Worm (Caenorhabditis elegans) whole organism, L1 larva: Measurements from ENCODE around the gene rpt-3.

Experiments used
- C04F5.9 ChIP-seq: sonication (generic microtip); optimal IDR thresholded peaks from 2 replicates; lab custom pipeline; 2016; ENCODE audit warnings: missing genetic modification characterization, missing compliant biosample characterization
- C16A3.4 ChIP-seq: fragments of 150-350 bp; optimal IDR thresholded peaks from 2 replicates; lab custom pipeline; 2014; ENCODE audit warnings: missing biosample characterization, missing genetic modification characterization
- F16B12.6 ChIP-seq: fragments of 150-350 bp; optimal IDR thresholded peaks from 2 replicates; lab custom pipeline; 2014; ENCODE audit warnings: missing biosample characterization, missing genetic modification characterization
- aha-1 ChIP-seq: fragments of 150-350 bp; optimal IDR thresholded peaks from 2 replicates; lab custom pipeline; 2014; ENCODE audit warnings: missing biosample characterization, missing genetic modification characterization
- ama-1 ChIP-seq: fragments of 150-350 bp; optimal IDR thresholded peaks from 2 replicates; lab custom pipeline; 2014
- ceh-88 ChIP-seq: fragments of 200-800 bp; sonication (Bioruptor generic); IDR thresholded peaks from 2 replicates; pipeline ENCODE4 v1.3.6; 2022; ENCODE audit warnings: missing genetic modification characterization, missing compliant biosample characterization
- ceh-90 ChIP-seq: sonication (generic microtip); optimal IDR thresholded peaks from 2 replicates; lab custom pipeline; 2016; ENCODE audit warnings: missing genetic modification characterization, missing compliant biosample characterization
- ces-1 ChIP-seq: fragments of 150-350 bp; optimal IDR thresholded peaks from 2 replicates; lab custom pipeline; 2014; ENCODE audit warnings: missing biosample characterization, missing genetic modification reagents, missing genetic modification characterization
- dsc-1 ChIP-seq: sonication (generic microtip); optimal IDR thresholded peaks from 2 replicates; lab custom pipeline; 2016; ENCODE audit warnings: mild to moderate bottlenecking, missing genetic modification characterization, missing compliant biosample characterization
- efl-1 ChIP-seq, 4 experiments: fragments of 150-350 bp; optimal IDR thresholded peaks in 3 of 4; peaks in 1 of 4; 1 replicate in 1 of 4; 2 replicates in 3 of 4; lab custom pipeline; 2014; ENCODE audit warnings: missing biosample characterization in 2 of 4, missing genetic modification characterization in 2 of 4, missing genetic modification reagents in 2 of 4
- egl-27 ChIP-seq, 2 experiments: fragments of 150-350 bp in 1 of 2; sonication (generic microtip); optimal IDR thresholded peaks; 3 replicates each; lab custom pipeline; 2017 to 2018; ENCODE audit warnings: missing biosample characterization in 2 of 2, missing genetic modification characterization in 2 of 2, missing genetic modification reagents in 2 of 2
- elt-2 ChIP-seq: sonication (generic microtip); optimal IDR thresholded peaks from 2 replicates; lab custom pipeline; 2016; ENCODE audit warnings: missing genetic modification characterization, mild to moderate bottlenecking, inconsistent platforms, missing compliant biosample characterization, missing genetic modification reagents
- ets-5 ChIP-seq: fragments of 200-800 bp; sonication (Bioruptor generic); IDR thresholded peaks from 2 replicates; pipeline ENCODE4 v1.3.6; 2022; ENCODE audit warnings: missing genetic modification characterization, missing compliant biosample characterization
- fos-1 ChIP-seq: fragments of 150-350 bp; optimal IDR thresholded peaks from 2 replicates; lab custom pipeline; 2014; ENCODE audit warnings: missing biosample characterization, missing genetic modification characterization
- grh-1 ChIP-seq: fragments of 200-800 bp; sonication (Bioruptor generic); IDR thresholded peaks from 2 replicates; pipeline ENCODE4 v1.3.6; 2022; ENCODE audit warnings: missing genetic modification reagents, missing genetic modification characterization, missing compliant biosample characterization
- hlh-17 ChIP-seq: fragments of 200-800 bp; sonication (Bioruptor generic); optimal IDR thresholded peaks from 2 replicates; lab custom pipeline; 2018; ENCODE audit warnings: missing genetic modification characterization, mild to moderate bottlenecking, missing compliant biosample characterization, moderate library complexity, borderline replicate concordance
- hpl-2 ChIP-seq: fragments of 150-350 bp; optimal IDR thresholded peaks from 2 replicates; lab custom pipeline; 2014; ENCODE audit warnings: missing biosample characterization, missing genetic modification reagents, missing genetic modification characterization
- jun-1 ChIP-seq: fragments of 150-350 bp; optimal IDR thresholded peaks from 2 replicates; lab custom pipeline; 2014; ENCODE audit warnings: missing biosample characterization, missing genetic modification reagents, missing genetic modification characterization
- lin-15B ChIP-seq: fragments of 150-350 bp; sonication (generic microtip); optimal IDR thresholded peaks from 3 replicates; lab custom pipeline; 2014; ENCODE audit warnings: missing biosample characterization, missing genetic modification characterization
- lin-35 ChIP-seq, 2 experiments: fragments of 150-350 bp; optimal IDR thresholded peaks; 2 replicates each; lab custom pipeline; 2014; ENCODE audit warnings: missing biosample characterization in 2 of 2, missing genetic modification characterization in 2 of 2, missing genetic modification reagents in 2 of 2
- lsy-2 ChIP-seq, 2 experiments: fragments of 150-350 bp; optimal IDR thresholded peaks; 2 replicates each; lab custom pipeline; 2014; ENCODE audit warnings: missing biosample characterization in 2 of 2, missing genetic modification characterization in 2 of 2
- mef-2 ChIP-seq: fragments of 150-350 bp; optimal IDR thresholded peaks from 2 replicates; lab custom pipeline; 2014; ENCODE audit warnings: missing biosample characterization, missing genetic modification characterization
- mep-1 ChIP-seq: fragments of 150-350 bp; optimal IDR thresholded peaks from 2 replicates; lab custom pipeline; 2014; ENCODE audit warnings: missing biosample characterization, missing genetic modification characterization
- nhr-11 ChIP-seq: fragments of 150-350 bp; optimal IDR thresholded peaks from 2 replicates; lab custom pipeline; 2014; ENCODE audit warnings: missing biosample characterization, missing genetic modification characterization
- nhr-237 ChIP-seq: fragments of 150-350 bp; optimal IDR thresholded peaks from 2 replicates; lab custom pipeline; 2014; ENCODE audit warnings: missing biosample characterization, missing genetic modification characterization
- nhr-28 ChIP-seq: fragments of 150-350 bp; optimal IDR thresholded peaks from 2 replicates; lab custom pipeline; 2014; ENCODE audit warnings: missing biosample characterization, missing genetic modification characterization
- nhr-77 ChIP-seq: fragments of 150-350 bp; optimal IDR thresholded peaks from 2 replicates; lab custom pipeline; 2014; ENCODE audit warnings: missing biosample characterization, missing genetic modification characterization
- rnt-1 ChIP-seq: sonication (generic microtip); optimal IDR thresholded peaks from 2 replicates; lab custom pipeline; 2016; ENCODE audit warnings: mild to moderate bottlenecking, missing genetic modification characterization, moderate library complexity, missing compliant biosample characterization
- sox-4 ChIP-seq: sonication (generic microtip); optimal IDR thresholded peaks from 2 replicates; lab custom pipeline; 2016; ENCODE audit warnings: missing genetic modification characterization, missing compliant biosample characterization
- sptf-1 ChIP-seq: fragments of 150-350 bp; optimal IDR thresholded peaks from 2 replicates; lab custom pipeline; 2014; ENCODE audit warnings: missing biosample characterization, missing genetic modification characterization
- tbx-2 ChIP-seq: sonication (generic microtip); optimal IDR thresholded peaks from 2 replicates; lab custom pipeline; 2016; ENCODE audit warnings: missing genetic modification characterization, missing compliant biosample characterization
- tlp-1 ChIP-seq: fragments of 150-350 bp; optimal IDR thresholded peaks from 2 replicates; lab custom pipeline; 2014; ENCODE audit warnings: missing biosample characterization, missing genetic modification characterization
- unc-86 ChIP-seq: sonication (generic microtip); optimal IDR thresholded peaks from 2 replicates; lab custom pipeline; 2016; ENCODE audit warnings: missing genetic modification characterization, missing compliant biosample characterization
- unc-98 ChIP-seq: fragments of 200-800 bp; sonication (Bioruptor generic); IDR thresholded peaks from 2 replicates; pipeline ENCODE4 v1.3.6; 2022; ENCODE audit warnings: missing genetic modification characterization, missing compliant biosample characterization
- zip-4 ChIP-seq: fragments of 200-800 bp; sonication (Bioruptor generic); optimal IDR thresholded peaks from 2 replicates; lab custom pipeline; 2018; ENCODE audit warnings: mild to moderate bottlenecking, missing genetic modification characterization, moderate library complexity, missing compliant biosample characterization
- ztf-11 ChIP-seq, 2 experiments: sonication (generic microtip); optimal IDR thresholded peaks; 2 replicates each; lab custom pipeline; 2016 to 2017; ENCODE audit warnings: missing genetic modification characterization in 2 of 2, missing biosample characterization in 1 of 2, missing compliant biosample characterization in 1 of 2

Gene rpt-3

DNA sequence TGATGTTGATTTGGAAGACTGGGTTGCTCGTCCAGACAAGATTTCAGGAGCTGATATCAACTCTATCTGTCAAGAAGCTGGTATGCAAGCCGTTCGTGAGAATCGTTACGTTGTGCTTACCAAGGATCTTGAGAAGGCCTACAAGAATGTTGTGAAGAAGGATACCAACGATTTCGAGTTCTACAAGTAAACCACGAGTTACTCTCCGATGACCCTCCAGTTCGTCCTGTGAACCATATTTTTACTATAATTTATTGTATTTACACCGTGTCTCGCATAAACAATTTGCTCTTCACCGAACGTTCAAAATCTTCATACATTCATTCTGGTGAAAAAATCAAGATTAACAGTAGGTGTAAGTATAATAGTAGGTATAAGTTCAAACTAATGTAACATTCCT, 1.4 kb downstream of the rpt-3 start:
- no peak for TF ChIP-seq nhr-28 (tag; lab: Kevin White, UChicago)
- no peak for TF ChIP-seq C04F5.9

DNA sequence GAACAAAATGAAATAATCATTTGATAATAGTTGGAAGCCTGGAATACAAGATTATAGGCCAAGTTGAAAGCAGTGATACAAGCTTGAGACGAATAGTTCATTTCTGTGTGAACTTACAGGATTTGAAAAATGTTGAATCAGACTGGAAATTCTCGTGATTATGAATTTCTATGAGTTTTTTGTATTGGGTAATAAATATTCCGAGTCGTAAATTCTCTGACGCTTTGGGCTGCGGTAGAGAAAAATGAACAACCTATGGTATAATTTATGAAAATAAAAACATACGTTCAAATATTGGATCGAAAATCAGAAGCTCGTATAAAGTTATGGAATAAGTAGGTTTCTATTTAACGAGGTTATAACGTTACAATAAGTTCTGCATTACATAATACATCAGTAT, 3.2 kb downstream of the rpt-3 start, which contains the start of gene srb-11:
TSS of gene srb-11 (minus strand) at position 101 of the 400 bp plus-strand sequence.
- TF ChIP-seq nhr-11 (tag; lab: Kevin White, UChicago) (no peak), rnt-1 (no peak), tlp-1 (tag; lab: Kevin White, UChicago) (no peak), ztf-11 (tag; optimal IDR thresholded peaks at IDR 0.05; lab: Kevin White, UChicago) (no peak), aha-1 (tag; lab: Kevin White, UChicago) (no peak), ets-5 (GFP tag; lab: Robert Waterston, UW) (no peak), mef-2 (tag; lab: Kevin White, UChicago) (no peak)

DNA sequence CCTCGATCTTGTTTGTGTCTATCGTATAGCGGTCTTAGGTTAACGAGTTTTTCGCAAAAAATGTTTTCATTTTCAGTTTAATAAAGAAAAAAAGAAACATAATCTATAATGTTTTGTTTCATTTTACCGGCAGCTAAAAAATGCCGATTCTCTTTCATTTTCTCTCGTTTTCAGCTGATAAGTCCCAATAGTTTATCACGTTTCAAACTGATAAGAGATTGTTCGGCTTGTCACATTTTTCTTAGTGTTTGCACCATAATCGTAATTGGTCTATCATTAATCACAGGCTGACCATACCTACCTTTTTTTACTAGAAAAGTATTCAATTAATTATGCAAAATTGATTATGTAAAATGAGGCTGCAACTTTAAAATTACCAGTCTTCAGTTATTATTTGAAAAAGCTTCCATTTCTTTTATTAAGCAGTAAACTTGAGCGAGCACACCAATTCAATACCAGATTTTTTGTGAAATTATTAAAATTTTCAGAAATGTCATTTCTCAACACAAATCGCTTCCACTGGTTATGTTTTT, 5.7 kb downstream of the rpt-3 start, which contains the start of gene F23F12.13:
TSS of gene F23F12.13 (plus strand) at position 483 of the 533 bp plus-strand sequence.
- TF ChIP-seq mep-1 (no peak), lsy-2 (tag; optimal IDR thresholded peaks at IDR 0.05; lab: Kevin White, UChicago) (no peak), elt-2 (tag; lab: Kevin White, UChicago) (peak; percentile 84), sptf-1 (tag; lab: Kevin White, UChicago) (no peak), jun-1 (tag; lab: Kevin White, UChicago) (no peak), dsc-1 (tag; lab: Kevin White, UChicago) (no peak), ces-1 (GFP tag; lab: Kevin White, UChicago) (no peak), lin-15B (tag; lab: Kevin White, UChicago) (no peak), hlh-17 (GFP tag; lab: Kevin White, UChicago) (no peak), zip-4 (GFP tag; lab: Kevin White, UChicago) (no peak), C16A3.4 (tag; lab: Kevin White, UChicago) (no peak), tbx-2 (no peak), efl-1 (optimal IDR thresholded peaks at IDR 0.05; lab: Kevin White, UChicago) (no peak), efl-1 (GFP tag; optimal IDR thresholded peaks at IDR 0.05 in 1 of 2; lab: Kevin White, UChicago) (peak in 1 of 2 experiments; percentile 69)

DNA sequence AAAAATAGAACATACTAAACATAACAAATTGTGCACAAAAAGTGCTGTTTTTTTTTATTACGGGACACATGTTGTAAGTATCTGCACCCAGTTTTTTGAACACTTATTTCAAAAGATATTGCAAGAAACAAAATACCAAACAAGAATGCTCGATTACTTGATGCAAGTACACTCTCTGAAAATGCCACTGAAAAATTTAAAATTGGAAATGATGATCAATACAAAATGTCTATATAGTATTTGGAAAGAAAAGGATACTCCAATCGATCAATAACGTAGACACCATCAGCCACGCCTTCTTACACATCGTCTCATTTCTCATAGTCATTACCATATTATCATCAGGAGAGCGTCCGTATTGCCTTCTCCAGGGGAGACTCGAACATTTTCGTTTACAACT, 8.6 kb downstream of the rpt-3 start, which contains the start of gene sdz-15:
TSS of gene sdz-15 (plus strand) at position 301 of the 400 bp plus-strand sequence.
- no peak for TF ChIP-seq unc-98
- TF ChIP-seq nhr-77 = no peak
- TF ChIP-seq fos-1 = no peak
- no peak for TF ChIP-seq tbx-2
- no peak for TF ChIP-seq hpl-2 (GFP tag; lab: Kevin White, UChicago)
- no peak for TF ChIP-seq ama-1 (lab: Kevin White, UChicago)
- no peak for TF ChIP-seq ceh-88
- no peak for TF ChIP-seq ceh-90 (tag; lab: Kevin White, UChicago)
- TF ChIP-seq sox-4 (tag; lab: Kevin White, UChicago) = no peak
- TF ChIP-seq lsy-2 (tag; optimal IDR thresholded peaks at IDR 0.05; lab: Kevin White, UChicago) = no peak
- no peak for TF ChIP-seq egl-27 (tag; optimal IDR thresholded peaks at IDR 0.05; lab: Kevin White, UChicago)
- TF ChIP-seq jun-1 (tag; lab: Kevin White, UChicago) = no peak
- TF ChIP-seq grh-1 (GFP tag; lab: Robert Waterston, UW) = no peak
- TF ChIP-seq unc-86 = no peak
- TF ChIP-seq, all 84 proteins: peak for 0

DNA sequence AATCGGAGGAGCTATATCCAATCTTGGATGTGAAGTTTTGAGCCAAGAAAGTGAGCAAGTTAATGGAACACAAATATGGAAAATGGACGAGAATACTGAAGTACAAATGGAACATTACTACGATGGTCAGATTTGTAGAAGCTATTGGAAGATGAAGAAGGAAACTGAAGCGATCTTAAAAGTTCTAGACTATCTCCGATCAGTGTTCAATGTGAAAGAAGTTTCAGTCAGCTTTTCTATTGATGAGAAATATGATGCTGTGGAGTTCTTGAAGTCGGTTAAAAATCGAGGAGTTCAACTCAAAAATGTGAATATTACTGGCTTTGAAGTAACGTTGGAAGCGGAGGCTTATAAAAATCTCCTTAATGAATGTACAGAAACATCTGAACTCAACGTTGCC, 9.5 kb downstream of the rpt-3 start:
- TF ChIP-seq lin-35 (GFP tag; optimal IDR thresholded peaks at IDR 0.05; lab: Kevin White, UChicago) (no peak), F16B12.6 (tag; lab: Kevin White, UChicago) (no peak), nhr-237 (tag; lab: Kevin White, UChicago) (no peak), efl-1 (optimal IDR thresholded peaks at IDR 0.05; lab: Kevin White, UChicago) (no peak), efl-1 (GFP tag; optimal IDR thresholded peaks at IDR 0.05 in 1 of 2; lab: Kevin White, UChicago) (peak in 1 of 2 experiments; percentile 71)
